Worm (Caenorhabditis elegans) whole organism, L2 larva: Measurements from ENCODE around the gene Y51A2B.16.
"Not testable (repeated sequence)": the region's sequence is repeated elsewhere in the genome, so short reads cannot be mapped to it uniquely, and the experiment has no call there.

ENCODE experiments used
- C34F6.9 ChIP-seq: fragments of 150-350 bp; optimal IDR thresholded peaks from 2 replicates; lab custom pipeline; 2014; ENCODE audit warnings: missing biosample characterization, missing genetic modification characterization
- F13H6.1 ChIP-seq: sonication (generic microtip); optimal IDR thresholded peaks from 2 replicates; lab custom pipeline; 2016; ENCODE audit warnings: missing genetic modification characterization, missing compliant biosample characterization
- R02D3.7 ChIP-seq: fragments of 150-350 bp; optimal IDR thresholded peaks from 2 replicates; lab custom pipeline; 2014; ENCODE audit warnings: missing biosample characterization, missing genetic modification characterization
- ZK546.5 ChIP-seq: sonication (generic microtip); optimal IDR thresholded peaks from 2 replicates; lab custom pipeline; 2017; ENCODE audit warnings: missing biosample characterization, missing genetic modification characterization
- aly-2 ChIP-seq: fragments of 150-350 bp; optimal IDR thresholded peaks from 2 replicates; lab custom pipeline; 2014; ENCODE audit warnings: missing biosample characterization, missing genetic modification characterization
- ama-1 ChIP-seq: fragments of 150-350 bp; optimal IDR thresholded peaks from 2 replicates; lab custom pipeline; 2018; ENCODE audit warnings: inconsistent platforms
- blmp-1 ChIP-seq: sonication (generic microtip); optimal IDR thresholded peaks from 2 replicates; lab custom pipeline; 2017; ENCODE audit warnings: missing genetic modification characterization, mild to moderate bottlenecking, missing compliant biosample characterization, antibody characterized with exemption, moderate library complexity; ENCODE audit not compliant: insufficient read depth
- crh-2 ChIP-seq: sonication (generic microtip); optimal IDR thresholded peaks from 2 replicates; lab custom pipeline; 2017; ENCODE audit warnings: missing biosample characterization, missing genetic modification characterization
- dmd-4 ChIP-seq: sonication (generic microtip); optimal IDR thresholded peaks from 2 replicates; lab custom pipeline; 2017; ENCODE audit warnings: missing biosample characterization, missing genetic modification characterization
- egl-27 ChIP-seq: sonication (generic microtip); optimal IDR thresholded peaks from 3 replicates; lab custom pipeline; 2017; ENCODE audit warnings: missing biosample characterization, missing genetic modification reagents, missing genetic modification characterization
- elt-1 ChIP-seq: fragments of 150-350 bp; optimal IDR thresholded peaks from 2 replicates; lab custom pipeline; 2014; ENCODE audit warnings: missing biosample characterization, missing genetic modification characterization
- elt-3 ChIP-seq: sonication (generic microtip); optimal IDR thresholded peaks from 2 replicates; lab custom pipeline; 2017; ENCODE audit warnings: missing biosample characterization, missing genetic modification characterization
- gmeb-1 ChIP-seq: fragments of 150-350 bp; optimal IDR thresholded peaks from 2 replicates; lab custom pipeline; 2014; ENCODE audit warnings: missing biosample characterization, missing genetic modification characterization
- lin-11 ChIP-seq: fragments of 150-350 bp; sonication (generic microtip); optimal IDR thresholded peaks from 2 replicates; lab custom pipeline; 2014; ENCODE audit warnings: missing biosample characterization, missing genetic modification characterization, inconsistent platforms, mixed read lengths
- lin-13 ChIP-seq: fragments of 150-350 bp; optimal IDR thresholded peaks from 2 replicates; lab custom pipeline; 2014; ENCODE audit warnings: missing biosample characterization, missing genetic modification reagents, missing genetic modification characterization
- lin-39 ChIP-seq: fragments of 150-350 bp; optimal IDR thresholded peaks from 2 replicates; lab custom pipeline; 2014; ENCODE audit warnings: missing biosample characterization, missing genetic modification reagents, missing genetic modification characterization
- mab-5 ChIP-seq: fragments of 150-350 bp; optimal IDR thresholded peaks from 2 replicates; lab custom pipeline; 2014; ENCODE audit warnings: missing biosample characterization, missing genetic modification characterization
- mbf-1 ChIP-seq: sonication (generic microtip); optimal IDR thresholded peaks from 2 replicates; lab custom pipeline; 2017; ENCODE audit warnings: missing biosample characterization, missing genetic modification characterization
- nhr-11 ChIP-seq: fragments of 150-350 bp; optimal IDR thresholded peaks from 2 replicates; lab custom pipeline; 2014; ENCODE audit warnings: missing biosample characterization, missing genetic modification characterization
- nhr-12 ChIP-seq: fragments of 150-350 bp; optimal IDR thresholded peaks from 2 replicates; lab custom pipeline; 2014; ENCODE audit warnings: missing biosample characterization, missing genetic modification characterization
- nhr-129 ChIP-seq: fragments of 150-350 bp; optimal IDR thresholded peaks from 2 replicates; lab custom pipeline; 2014; ENCODE audit warnings: missing biosample characterization, missing genetic modification characterization
- nhr-23 ChIP-seq: fragments of 150-350 bp; optimal IDR thresholded peaks from 2 replicates; lab custom pipeline; 2014; ENCODE audit warnings: missing biosample characterization, missing genetic modification reagents, missing genetic modification characterization
- nhr-237 ChIP-seq: fragments of 150-350 bp; optimal IDR thresholded peaks from 2 replicates; lab custom pipeline; 2014; ENCODE audit warnings: missing biosample characterization, missing genetic modification characterization
- nhr-25 ChIP-seq: fragments of 150-350 bp; sonication (generic microtip); optimal IDR thresholded peaks from 3 replicates; lab custom pipeline; 2014; ENCODE audit warnings: missing biosample characterization, missing genetic modification characterization
- nhr-77 ChIP-seq: fragments of 150-350 bp; optimal IDR thresholded peaks from 2 replicates; lab custom pipeline; 2014; ENCODE audit warnings: missing biosample characterization, missing genetic modification characterization
- peb-1 ChIP-seq: fragments of 150-350 bp; optimal IDR thresholded peaks from 2 replicates; lab custom pipeline; 2014; ENCODE audit warnings: missing biosample characterization, missing genetic modification characterization
- sem-4 ChIP-seq: fragments of 150-350 bp; optimal IDR thresholded peaks from 2 replicates; lab custom pipeline; 2014; ENCODE audit warnings: missing biosample characterization, missing genetic modification reagents, missing genetic modification characterization
- skn-1 ChIP-seq: sonication (generic microtip); optimal IDR thresholded peaks from 2 replicates; lab custom pipeline; 2017; ENCODE audit warnings: missing biosample characterization, missing genetic modification characterization
- sma-9 ChIP-seq, 2 experiments: fragments of 150-350 bp in 1 of 2; sonication (generic microtip) in 1 of 2; optimal IDR thresholded peaks; 2 replicates each; lab custom pipeline; 2014 to 2016; ENCODE audit warnings: missing genetic modification characterization in 2 of 2, mild to moderate bottlenecking in 1 of 2, missing biosample characterization in 1 of 2, missing compliant biosample characterization in 1 of 2, missing genetic modification reagents in 1 of 2, moderate library complexity in 1 of 2
- snpc-4 ChIP-seq: fragments of 150-350 bp; optimal IDR thresholded peaks from 2 replicates; lab custom pipeline; 2014; ENCODE audit warnings: missing biosample characterization, missing genetic modification characterization
- unc-55 ChIP-seq: fragments of 150-350 bp; sonication (generic microtip); optimal IDR thresholded peaks from 3 replicates; lab custom pipeline; 2014; ENCODE audit warnings: missing biosample characterization, missing genetic modification reagents, missing genetic modification characterization
- unc-62 ChIP-seq: fragments of 150-350 bp; optimal IDR thresholded peaks from 2 replicates; lab custom pipeline; 2014; ENCODE audit warnings: missing biosample characterization, missing genetic modification reagents, missing genetic modification characterization
- ztf-1 ChIP-seq: fragments of 200-800 bp; sonication (Bioruptor generic); conservative IDR thresholded peaks from 2 replicates; pipeline ENCODE4 v1.3.6; 2022; ENCODE audit warnings: missing genetic modification characterization, missing compliant biosample characterization
- ztf-11 ChIP-seq: sonication (generic microtip); optimal IDR thresholded peaks from 2 replicates; lab custom pipeline; 2017; ENCODE audit warnings: missing biosample characterization, missing genetic modification characterization

The Y51A2B.16 gene

DNA sequence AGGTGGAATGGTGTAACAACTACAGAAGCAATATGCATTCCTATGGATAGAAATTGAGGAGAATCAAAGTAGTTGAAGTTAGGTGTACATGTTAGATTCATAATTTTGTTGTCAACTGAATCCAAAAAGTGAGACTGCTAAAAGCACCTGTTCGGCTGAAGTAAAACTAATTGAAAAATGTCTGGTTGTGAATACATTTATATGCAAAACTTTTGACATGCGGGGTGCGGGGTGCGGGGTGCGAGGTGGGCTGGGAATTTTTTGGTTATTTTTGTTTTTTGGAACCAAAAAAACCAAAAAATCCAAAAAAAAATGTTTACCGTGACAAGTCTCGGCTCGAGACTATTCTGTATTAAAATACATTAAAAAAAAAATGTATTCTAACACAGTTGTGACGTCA lies 12.4 kb upstream of the Y51A2B.16 start, which contains the start of gene srh-207:
Gene srh-207 (minus strand): TSS at position 101 of the 400 bp plus-strand sequence.
- no peak for TF ChIP-seq gmeb-1
- TF ChIP-seq egl-27 (tag; lab: Kevin White, UChicago): no peak
- no peak for TF ChIP-seq R02D3.7 (tag; lab: Kevin White, UChicago)
- TF ChIP-seq crh-2 (tag; lab: Kevin White, UChicago): no peak
- TF ChIP-seq mbf-1 (tag; lab: Kevin White, UChicago): no peak
- no peak for TF ChIP-seq ZK546.5
- no peak for TF ChIP-seq lin-13 (GFP tag; lab: Kevin White, UChicago)
- no peak for TF ChIP-seq aly-2 (tag; lab: Kevin White, UChicago)
- TF ChIP-seq nhr-129 (tag; lab: Kevin White, UChicago): no peak
- no peak for TF ChIP-seq nhr-237
- TF ChIP-seq sem-4 (tag; lab: Kevin White, UChicago): no peak

DNA sequence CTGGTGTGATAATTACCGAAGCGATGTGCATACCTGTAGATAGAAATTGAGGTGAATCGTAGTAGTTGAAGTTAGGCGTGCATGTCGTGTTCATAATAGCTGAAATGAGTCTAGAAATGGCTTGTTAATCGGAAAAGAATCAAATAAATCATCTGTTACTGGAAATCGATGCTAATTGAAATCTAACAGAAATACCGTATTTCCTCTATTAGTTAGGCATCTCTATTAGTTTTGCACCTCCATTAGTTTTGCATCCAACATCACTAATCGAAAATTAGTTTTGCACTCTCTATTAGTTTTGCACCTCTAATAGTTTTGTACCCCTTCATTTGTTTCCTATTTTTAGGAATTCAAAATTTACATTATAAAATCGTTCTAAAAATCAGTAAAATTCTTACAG lies 7.1 kb upstream of the Y51A2B.16 start, which contains the start of gene srh-209:
Gene srh-209 (minus strand): TSS at position 101 of the 400 bp plus-strand sequence.
- not testable (repeated sequence) for TF ChIP-seq ztf-11 (tag; lab: Kevin White, UChicago); mbf-1 (tag; lab: Kevin White, UChicago); ama-1 (lab: Kevin White, UChicago)

DNA sequence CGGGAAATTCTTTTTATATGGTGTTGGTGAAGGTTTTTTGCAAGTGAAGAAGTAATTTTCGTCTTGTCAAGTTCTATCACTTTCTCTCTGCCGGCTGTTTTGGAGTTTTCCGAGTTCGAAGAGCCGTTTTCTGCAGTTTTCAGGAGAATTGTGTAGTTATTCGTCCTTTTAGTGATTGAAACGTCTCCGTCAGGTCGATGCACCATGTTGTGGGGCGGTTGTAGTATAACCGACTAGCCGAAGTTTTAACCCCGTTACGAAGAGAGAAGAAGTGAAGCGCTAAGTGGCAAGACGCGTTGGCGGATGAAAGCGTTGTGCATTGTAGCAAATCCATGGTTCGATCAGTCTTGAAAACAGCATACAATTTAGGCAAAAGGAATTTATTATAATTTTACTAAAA lies 5.0 kb upstream of the Y51A2B.16 start:
- TF ChIP-seq nhr-237 (no peak), gmeb-1 (no peak), nhr-77 (no peak), nhr-11 (tag; lab: Kevin White, UChicago) (no peak), peb-1 (tag; lab: Kevin White, UChicago) (no peak), blmp-1 (no peak), lin-39 (tag; lab: Kevin White, UChicago) (no peak), ztf-1 (GFP tag; lab: Robert Waterston, UW) (no peak), mab-5 (tag; lab: Kevin White, UChicago) (no peak), unc-62 (GFP tag; lab: Kevin White, UChicago) (no peak), ztf-11 (tag; lab: Kevin White, UChicago) (no peak), mbf-1 (tag; lab: Kevin White, UChicago) (no peak)

DNA sequence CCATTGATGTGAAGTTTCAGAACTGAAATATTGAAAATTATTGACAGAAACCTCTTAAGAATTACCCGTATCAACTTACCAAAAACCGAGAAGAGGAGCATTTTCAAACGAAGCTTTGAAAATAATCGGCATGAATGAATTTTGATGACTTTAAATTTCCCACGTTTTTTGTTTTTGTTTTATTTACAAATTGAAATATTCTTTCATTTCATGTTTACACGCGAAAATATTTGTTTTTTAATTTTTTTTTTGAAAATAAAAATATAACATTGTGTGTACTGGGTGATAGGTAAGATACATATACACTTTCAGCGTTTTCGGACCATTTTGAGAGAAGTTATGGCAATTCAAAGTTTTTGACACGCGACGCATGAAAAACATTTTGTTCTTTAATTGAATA lies 2.1 kb downstream of the Y51A2B.16 start, which contains the start of gene Y51A2B.9:
Gene Y51A2B.9 (minus strand): TSS at position 101 of the 400 bp plus-strand sequence.
- no peak for TF ChIP-seq dmd-4
- no peak for TF ChIP-seq skn-1 (tag; lab: Kevin White, UChicago)
- TF ChIP-seq C34F6.9 (tag; lab: Kevin White, UChicago): no peak
- TF ChIP-seq unc-62 (GFP tag; lab: Kevin White, UChicago): no peak
- TF ChIP-seq elt-3 (tag; lab: Kevin White, UChicago): no peak
- no peak for TF ChIP-seq nhr-11 (tag; lab: Kevin White, UChicago)
- TF ChIP-seq aly-2 (tag; lab: Kevin White, UChicago): no peak
- TF ChIP-seq ZK546.5: no peak

DNA sequence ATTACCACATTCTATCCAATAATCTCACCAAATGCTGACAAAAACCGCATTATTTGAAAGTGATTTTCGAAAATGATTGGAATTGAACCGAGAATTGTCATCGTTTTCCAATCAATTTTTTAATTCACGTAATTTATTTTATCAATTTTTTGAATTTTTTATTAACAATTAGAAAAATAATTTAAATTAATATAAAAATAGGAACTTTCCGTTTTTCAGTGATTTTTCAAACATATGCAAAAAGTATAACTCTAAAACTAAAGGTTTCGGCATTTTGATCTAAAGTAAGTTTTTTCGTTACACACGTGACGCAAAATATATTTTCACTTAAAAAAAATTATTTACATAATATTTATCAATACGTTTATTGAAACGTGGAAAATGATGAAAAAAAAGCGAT lies 3.5 kb downstream of the Y51A2B.16 start, which contains the start of gene Y51A2B.6:
Gene Y51A2B.6 (minus strand): TSS at position 101 of the 400 bp plus-strand sequence.
- TF ChIP-seq aly-2 (tag; lab: Kevin White, UChicago): no peak
- TF ChIP-seq dmd-4: no peak
- TF ChIP-seq unc-62 (GFP tag; lab: Kevin White, UChicago): no peak
- no peak for TF ChIP-seq ZK546.5
- no peak for TF ChIP-seq C34F6.9 (tag; lab: Kevin White, UChicago)
- TF ChIP-seq snpc-4 (tag; lab: Kevin White, UChicago): no peak
- TF ChIP-seq peb-1 (tag; lab: Kevin White, UChicago): no peak
- no peak for TF ChIP-seq nhr-25 (tag; lab: Kevin White, UChicago)
- TF ChIP-seq ztf-1 (GFP tag; lab: Robert Waterston, UW): no peak
- no peak for TF ChIP-seq F13H6.1 (tag; lab: Kevin White, UChicago)

DNA sequence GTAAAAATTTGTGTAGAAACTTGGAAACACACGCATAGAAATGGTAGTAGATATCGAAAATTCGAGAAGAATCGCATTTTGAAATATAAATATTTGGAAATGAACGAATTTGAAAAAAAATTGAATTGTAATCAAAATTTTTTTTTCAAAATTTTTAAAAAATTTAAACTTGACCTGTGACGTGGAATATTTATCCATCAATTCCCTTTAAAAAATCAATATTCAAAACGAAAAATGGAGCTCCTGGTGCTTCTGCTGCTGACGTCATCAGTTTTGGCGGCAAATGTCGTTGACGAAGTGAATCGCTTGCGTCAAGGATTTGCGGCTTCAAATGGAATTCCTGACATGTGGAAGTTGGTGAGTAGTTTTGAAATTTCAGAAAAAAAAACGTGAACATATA lies 8.7 kb downstream of the Y51A2B.16 start, which contains the start of the genes Y51A2B.4 and Y51A2B.5:
Gene Y51A2B.4 (minus strand): TSS at position 101 of the 400 bp plus-strand sequence.
Gene Y51A2B.5 (plus strand): TSS at position 232 of the 400 bp plus-strand sequence.
- TF ChIP-seq ztf-1 (GFP tag; lab: Robert Waterston, UW): no peak

DNA sequence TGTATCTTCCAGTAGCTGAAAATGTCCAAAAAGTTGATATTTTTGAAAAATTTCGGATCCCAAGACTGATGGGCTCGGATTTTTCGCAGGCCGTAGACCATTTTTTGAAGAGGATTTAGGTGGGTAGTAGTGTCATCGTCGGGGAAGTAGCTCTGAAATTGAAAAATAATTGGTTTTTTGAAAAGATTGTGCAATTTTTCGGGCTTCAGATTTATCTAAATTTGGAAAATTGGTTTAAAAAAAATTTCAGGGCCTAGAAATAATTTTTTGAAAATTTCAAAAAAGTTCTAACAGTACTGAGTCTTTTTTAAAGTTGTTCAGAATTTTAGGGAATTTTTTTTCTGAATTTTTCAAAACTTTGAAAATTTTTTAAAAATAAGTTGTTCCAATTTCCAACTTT lies 15.1 kb downstream of the Y51A2B.16 start, which contains the start of gene nhr-288:
Gene nhr-288 (minus strand): TSS at position 101 of the 400 bp plus-strand sequence.
- no peak for TF ChIP-seq peb-1 (tag; lab: Kevin White, UChicago)
- TF ChIP-seq snpc-4 (tag; lab: Kevin White, UChicago): no peak
- no peak for TF ChIP-seq dmd-4
- no peak for TF ChIP-seq nhr-129 (tag; lab: Kevin White, UChicago)
- no peak for TF ChIP-seq gmeb-1
- no peak for TF ChIP-seq sem-4 (tag; lab: Kevin White, UChicago)
- no peak for TF ChIP-seq elt-1 (tag; lab: Kevin White, UChicago)
- no peak for TF ChIP-seq sma-9 (GFP tag; optimal IDR thresholded peaks at IDR 0.05; lab: Kevin White, UChicago)
- TF ChIP-seq sma-9 (tag; optimal IDR thresholded peaks at IDR 0.05; lab: Kevin White, UChicago): no peak
- no peak for TF ChIP-seq C34F6.9 (tag; lab: Kevin White, UChicago)
- TF ChIP-seq lin-11 (tag; lab: Kevin White, UChicago): no peak
- TF ChIP-seq elt-3 (tag; lab: Kevin White, UChicago): no peak
- no peak for TF ChIP-seq lin-13 (GFP tag; lab: Kevin White, UChicago)
- no peak for TF ChIP-seq nhr-12 (tag; lab: Kevin White, UChicago)
- TF ChIP-seq unc-55 (GFP tag; lab: Kevin White, UChicago): no peak
- no peak for TF ChIP-seq nhr-237
- no peak for TF ChIP-seq blmp-1
- TF ChIP-seq aly-2 (tag; lab: Kevin White, UChicago): no peak
- TF ChIP-seq nhr-23 (tag; lab: Kevin White, UChicago): no peak
